Worm (Caenorhabditis elegans): Measurements from ENCODE around the gene K07F5.8.
A peak's percentile ranks its signal among the peaks of the same experiment; 100 is the strongest.

Gene K07F5.8

ce11 chrIV:9873837-9874236, 24.3 kb upstream of the K07F5.8 start (continued):
- TF ChIP-seq attf-4 (tag; optimal IDR thresholded peaks at IDR 0.05) (no peak), D1046.2 (GFP tag; IDR thresholded peaks at IDR 0.05) (no peak), lin-29 (GFP tag; IDR thresholded peaks at IDR 0.05) (no peak), T20F7.1 (GFP tag; optimal IDR thresholded peaks at IDR 0.05) (peak; percentile 26), T26A8.4 (GFP tag; IDR thresholded peaks at IDR 0.05) (no peak), daf-19 (GFP tag; conservative IDR thresholded peaks at IDR 0.05) (no peak), dpl-1 (GFP tag; optimal IDR thresholded peaks at IDR 0.05) (peak; percentile 12), hmg-1.1 (GFP tag; IDR thresholded peaks at IDR 0.05) (peak; percentile 56; the same call in 1 of the 2 replicates), lin-38 (GFP tag; IDR thresholded peaks at IDR 0.05) (no peak), ceh-32 (tag; optimal IDR thresholded peaks at IDR 0.05; ENCODE audit: poor library complexity) (no peak), zfp-3 (GFP tag; conservative IDR thresholded peaks at IDR 0.05) (no peak), mdt-29 (GFP tag; IDR thresholded peaks at IDR 0.05) (no peak), nhr-6 (tag; optimal IDR thresholded peaks at IDR 0.05) (peak; percentile 15), F37D6.2 (tag; optimal IDR thresholded peaks at IDR 0.05) (no peak), unc-130 (GFP tag; optimal IDR thresholded peaks at IDR 0.05) (no peak), ceh-44 (GFP tag; IDR thresholded peaks at IDR 0.05) (no peak), gei-8 (GFP tag; optimal IDR thresholded peaks at IDR 0.05) (no peak), spr-1 (tag; optimal IDR thresholded peaks at IDR 0.05) (no peak), ceh-28 (tag; optimal IDR thresholded peaks at IDR 0.05) (no peak), F10B5.3 (tag; optimal IDR thresholded peaks at IDR 0.05) (no peak), madf-9 (GFP tag; conservative IDR thresholded peaks at IDR 0.05) (no peak), dmd-6 (GFP tag; IDR thresholded peaks at IDR 0.05) (peak; percentile 61), dmd-8 (GFP tag; IDR thresholded peaks at IDR 0.05) (no peak), mes-2 (tag; optimal IDR thresholded peaks at IDR 0.05; ENCODE audit: poor library complexity, severe bottlenecking) (peak; percentile 37), daf-8 (GFP tag; IDR thresholded peaks at IDR 0.05) (no peak), mxl-3 (GFP tag; optimal IDR thresholded peaks at IDR 0.05) (peak; percentile 71), hlh-11 (tag; optimal IDR thresholded peaks at IDR 0.05) (peak; percentile 71), dve-1 (tag; optimal IDR thresholded peaks at IDR 0.05; ENCODE audit: insufficient read depth) (peak; percentile 37), hlh-30 (tag; optimal IDR thresholded peaks at IDR 0.05; ENCODE audit: insufficient read depth) (peak; percentile 84), rbr-2 (tag; optimal IDR thresholded peaks at IDR 0.05) (peak; percentile 20), cey-2 (tag; optimal IDR thresholded peaks at IDR 0.05; ENCODE audit: borderline replicate concordance, insufficient read depth) (no peak), lin-13 (GFP tag; optimal IDR thresholded peaks at IDR 0.05) (peak; percentile 13), ctbp-1 (GFP tag; IDR thresholded peaks at IDR 0.05) (no peak), lin-1 (GFP tag; IDR thresholded peaks at IDR 0.05) (peak; percentile 30; the same call in 1 of the 2 replicates), zip-2 (tag; optimal IDR thresholded peaks at IDR 0.05) (no peak), sdz-12 (GFP tag; optimal IDR thresholded peaks at IDR 0.05) (no peak), vab-7 (GFP tag; IDR thresholded peaks at IDR 0.05) (no peak), lim-7 (GFP tag; IDR thresholded peaks at IDR 0.05) (no peak), Y48G9A.11 (GFP tag; IDR thresholded peaks at IDR 0.05) (no peak), snpc-1.2 (GFP tag; IDR thresholded peaks at IDR 0.05) (no peak), nhr-48 (tag; optimal IDR thresholded peaks at IDR 0.05) (peak; percentile 60), nhr-11 (tag; optimal IDR thresholded peaks at IDR 0.05) (peak; percentile 53), ceh-20 (GFP tag; IDR thresholded peaks at IDR 0.05) (peak; percentile 9; the same call in 1 of the 2 replicates)
